Fruit fly (Drosophila melanogaster) whole organism, embryonic: ENCODE data around the gene alpha-Est1.

ENCODE experiments used
- Abd-B ChIP-seq: fragments of 200-800 bp; sonication (Bioruptor generic); optimal IDR thresholded peaks from 2 replicates; lab custom pipeline; 2018; ENCODE audit warnings: missing biosample characterization, mild to moderate bottlenecking, missing genetic modification characterization, moderate library complexity
- Awh ChIP-seq: fragments of 200-800 bp; sonication (Bioruptor generic); IDR thresholded peaks from 2 replicates; pipeline ENCODE4, ENCODE4 v1.3.6; 2022; ENCODE audit warnings: missing biosample characterization, missing genetic modification characterization
- BEAF-32 ChIP-seq: fragments of 200-800 bp; sonication (Bioruptor generic); optimal IDR thresholded peaks from 3 replicates; lab custom pipeline; 2017; ENCODE audit warnings: missing biosample characterization, missing genetic modification characterization, mild to moderate bottlenecking, moderate library complexity, missing genetic modification reagents
- CG10654 ChIP-seq: fragments of 200-800 bp; sonication (Bioruptor generic); optimal IDR thresholded peaks from 2 replicates; lab custom pipeline; 2016; ENCODE audit warnings: missing biosample characterization, missing genetic modification characterization
- CG12769 ChIP-seq: fragments of 200-800 bp; sonication (Bioruptor generic); optimal IDR thresholded peaks from 2 replicates; lab custom pipeline; 2019; ENCODE audit warnings: missing biosample characterization, mild to moderate bottlenecking, missing genetic modification characterization, moderate library complexity
- CG12942 ChIP-seq: fragments of 200-800 bp; sonication (Bioruptor generic); optimal IDR thresholded peaks from 3 replicates; lab custom pipeline; 2016; ENCODE audit warnings: missing biosample characterization, missing genetic modification characterization
- CG13624 ChIP-seq: fragments of 200-800 bp; sonication (Bioruptor generic); optimal IDR thresholded peaks from 2 replicates; lab custom pipeline; 2016; ENCODE audit warnings: missing biosample characterization, missing genetic modification characterization
- CG15479 ChIP-seq: fragments of 200-800 bp; sonication (Bioruptor generic); optimal IDR thresholded peaks from 3 replicates; lab custom pipeline; 2019; ENCODE audit warnings: missing biosample characterization, mild to moderate bottlenecking, missing genetic modification characterization, moderate library complexity
- CG15514 ChIP-seq: fragments of 200-800 bp; sonication (Bioruptor generic); optimal IDR thresholded peaks from 3 replicates; lab custom pipeline; 2017; ENCODE audit warnings: missing biosample characterization, missing genetic modification characterization, mild to moderate bottlenecking, moderate library complexity, missing genetic modification reagents
- CG17568 ChIP-seq: fragments of 200-800 bp; sonication (Bioruptor generic); optimal IDR thresholded peaks from 2 replicates; lab custom pipeline; 2018; ENCODE audit warnings: missing biosample characterization, mild to moderate bottlenecking, missing genetic modification characterization, moderate library complexity
- CG2199 ChIP-seq: fragments of 200-800 bp; sonication (Bioruptor generic); IDR thresholded peaks from 3 replicates; pipeline ENCODE4 v1.3.6; 2022; ENCODE audit warnings: missing biosample characterization, missing genetic modification characterization
- CG30020 ChIP-seq: fragments of 200-800 bp; optimal IDR thresholded peaks from 2 replicates; lab custom pipeline; 2019; ENCODE audit warnings: missing biosample characterization, mild to moderate bottlenecking, missing genetic modification characterization, moderate library complexity
- CG31224 ChIP-seq: fragments of 200-800 bp; sonication (Bioruptor generic); IDR thresholded peaks from 2 replicates; pipeline ENCODE4 v1.3.6; 2022; ENCODE audit warnings: missing biosample characterization, missing genetic modification characterization
- CG31365 ChIP-seq: fragments of 200-800 bp; sonication (Bioruptor generic); optimal IDR thresholded peaks from 2 replicates; lab custom pipeline; 2018; ENCODE audit warnings: missing biosample characterization, mild to moderate bottlenecking, missing genetic modification characterization
- CG3995 ChIP-seq: fragments of 200-800 bp; sonication (Bioruptor generic); optimal IDR thresholded peaks from 3 replicates; lab custom pipeline; 2016; ENCODE audit warnings: missing biosample characterization, missing genetic modification characterization
- CG6175 ChIP-seq: fragments of 200-800 bp; sonication (Bioruptor generic); IDR thresholded peaks from 3 replicates; pipeline ENCODE4 v1.3.6; 2022; ENCODE audit warnings: missing biosample characterization, missing genetic modification characterization
- CG8765 ChIP-seq: fragments of 200-800 bp; sonication (Bioruptor generic); IDR thresholded peaks from 2 replicates; pipeline ENCODE4 v1.3.6; 2022; ENCODE audit warnings: missing biosample characterization, missing genetic modification characterization
- CG9727 ChIP-seq: fragments of 200-800 bp; sonication (Bioruptor generic); optimal IDR thresholded peaks from 3 replicates; lab custom pipeline; 2017; ENCODE audit warnings: missing biosample characterization, mild to moderate bottlenecking, missing genetic modification characterization
- CG9876 ChIP-seq: fragments of 200-800 bp; sonication (Bioruptor generic); optimal IDR thresholded peaks from 2 replicates; lab custom pipeline; 2016; ENCODE audit warnings: missing biosample characterization, missing genetic modification characterization
- CTCF ChIP-seq: fragments of 200-800 bp; sonication (Bioruptor generic); optimal IDR thresholded peaks from 2 replicates; lab custom pipeline; 2017; ENCODE audit warnings: missing biosample characterization, mild to moderate bottlenecking, missing genetic modification characterization, moderate library complexity
- Dek ChIP-seq: fragments of 200-800 bp; sonication (Bioruptor generic); optimal IDR thresholded peaks from 3 replicates; lab custom pipeline; 2019; ENCODE audit warnings: missing biosample characterization, mild to moderate bottlenecking, missing genetic modification characterization, moderate library complexity
- E2f2 ChIP-seq: fragments of 200-800 bp; sonication (Bioruptor generic); IDR thresholded peaks from 2 replicates; pipeline ENCODE4 v1.3.6; 2022; ENCODE audit warnings: missing biosample characterization, missing genetic modification characterization
- Fer3 ChIP-seq: fragments of 200-800 bp; sonication (Bioruptor generic); optimal IDR thresholded peaks from 2 replicates; lab custom pipeline; 2018; ENCODE audit warnings: missing biosample characterization, mild to moderate bottlenecking, missing genetic modification characterization, moderate library complexity
- HmgD ChIP-seq: fragments of 200-800 bp; sonication (Bioruptor generic); optimal IDR thresholded peaks from 3 replicates; lab custom pipeline; 2016; ENCODE audit warnings: missing biosample characterization, missing genetic modification characterization
- Hr78 ChIP-seq, 2 experiments: fragments of 200-800 bp in 1 of 2; fragments of >200 bp in 1 of 2; sonication (Bioruptor generic) in 1 of 2; optimal IDR thresholded peaks; 2 replicates each; lab custom pipeline; 2017 to 2019; ENCODE audit warnings: missing biosample characterization in 2 of 2, missing genetic modification characterization in 2 of 2, mild to moderate bottlenecking in 1 of 2, moderate library complexity in 1 of 2
- Lhr ChIP-seq: fragments of 200-800 bp; sonication (Bioruptor generic); optimal IDR thresholded peaks from 3 replicates; lab custom pipeline; 2017; ENCODE audit warnings: mild to moderate bottlenecking, missing biosample characterization, missing genetic modification reagents, missing genetic modification characterization
- Lim3 ChIP-seq: fragments of 200-800 bp; sonication (Bioruptor generic); IDR thresholded peaks from 2 replicates; pipeline ENCODE4 v1.3.6; 2022; ENCODE audit warnings: missing biosample characterization, missing genetic modification characterization
- Nf-YA ChIP-seq: fragments of 200-800 bp; sonication (Bioruptor generic); IDR thresholded peaks from 2 replicates; pipeline ENCODE4 v1.3.6; 2022; ENCODE audit warnings: missing biosample characterization, missing genetic modification characterization
- Sin3A ChIP-seq: fragments of >200 bp; optimal IDR thresholded peaks from 2 replicates; lab custom pipeline; 2018
- Sox102F ChIP-seq: fragments of 200-800 bp; sonication (Bioruptor generic); optimal IDR thresholded peaks from 2 replicates; lab custom pipeline; 2018; ENCODE audit warnings: missing biosample characterization, mild to moderate bottlenecking, missing genetic modification characterization, moderate library complexity
- YL-1 ChIP-seq: fragments of 200-800 bp; sonication (Bioruptor generic); optimal IDR thresholded peaks from 3 replicates; lab custom pipeline; 2017; ENCODE audit warnings: missing biosample characterization, mild to moderate bottlenecking, missing genetic modification characterization
- ara ChIP-seq: fragments of 200-800 bp; sonication (Bioruptor generic); IDR thresholded peaks from 2 replicates; pipeline ENCODE4 v1.3.6; 2022; ENCODE audit warnings: missing biosample characterization, missing genetic modification characterization
- chm ChIP-seq: fragments of 200-800 bp; sonication (Bioruptor generic); IDR thresholded peaks from 2 replicates; pipeline ENCODE4 v1.3.6; 2022; ENCODE audit warnings: missing biosample characterization, missing genetic modification characterization
- cwo ChIP-seq: fragments of 200-800 bp; sonication (Bioruptor generic); optimal IDR thresholded peaks from 3 replicates; lab custom pipeline; 2017; ENCODE audit warnings: missing biosample characterization, missing genetic modification characterization, mild to moderate bottlenecking, moderate library complexity, missing genetic modification reagents
- disco-r ChIP-seq: fragments of 200-800 bp; sonication (Bioruptor generic); optimal IDR thresholded peaks from 2 replicates; lab custom pipeline; 2016; ENCODE audit warnings: missing biosample characterization, missing genetic modification characterization
- dpn ChIP-seq, 2 experiments: fragments of 200-800 bp; sonication (Bioruptor generic); optimal IDR thresholded peaks; 3 replicates each; lab custom pipeline; 2016; ENCODE audit warnings: missing biosample characterization in 2 of 2, missing genetic modification characterization in 2 of 2
- insv ChIP-seq, 2 experiments: fragments of 200-800 bp; sonication (Bioruptor generic); optimal IDR thresholded peaks; 3 replicates each; lab custom pipeline; 2016 to 2018; ENCODE audit warnings: missing biosample characterization in 2 of 2, missing genetic modification characterization in 2 of 2
- kah ChIP-seq: fragments of 200-800 bp; sonication (Bioruptor generic); optimal IDR thresholded peaks from 2 replicates; lab custom pipeline; 2018; ENCODE audit warnings: missing biosample characterization, mild to moderate bottlenecking, missing genetic modification characterization
- ken ChIP-seq: fragments of 200-800 bp; sonication (Bioruptor generic); IDR thresholded peaks from 3 replicates; pipeline ENCODE4 v1.3.6; 2022; ENCODE audit warnings: missing biosample characterization, missing genetic modification characterization
- nerfin-1 ChIP-seq: fragments of 200-800 bp; sonication (Bioruptor generic); optimal IDR thresholded peaks from 3 replicates; lab custom pipeline; 2019; ENCODE audit warnings: missing biosample characterization, mild to moderate bottlenecking, missing genetic modification characterization, moderate library complexity
- pros ChIP-seq: fragments of 200-800 bp; sonication (Bioruptor generic); optimal IDR thresholded peaks from 3 replicates; lab custom pipeline; 2019; ENCODE audit warnings: missing biosample characterization, mild to moderate bottlenecking, missing genetic modification characterization, moderate library complexity
- pzg ChIP-seq: fragments of 200-800 bp; sonication (Bioruptor generic); optimal IDR thresholded peaks from 3 replicates; lab custom pipeline; 2018; ENCODE audit warnings: missing biosample characterization, mild to moderate bottlenecking, missing genetic modification characterization, moderate library complexity
- sens ChIP-seq: fragments of 200-800 bp; sonication (Bioruptor generic); peaks from one replicate; lab custom pipeline; 2016; ENCODE audit warnings: missing biosample characterization, missing genetic modification characterization
- ssp ChIP-seq: fragments of 200-800 bp; sonication (Bioruptor generic); IDR thresholded peaks from 2 replicates; pipeline ENCODE4 v1.3.6; 2022; ENCODE audit warnings: missing biosample characterization, missing genetic modification characterization
- stwl ChIP-seq: fragments of 200-800 bp; sonication (Bioruptor generic); optimal IDR thresholded peaks from 3 replicates; lab custom pipeline; 2018; ENCODE audit warnings: missing biosample characterization, mild to moderate bottlenecking, missing genetic modification characterization, moderate library complexity
- trh ChIP-seq: fragments of 200-800 bp; sonication (Bioruptor generic); optimal IDR thresholded peaks from 2 replicates; lab custom pipeline; 2016; ENCODE audit warnings: missing biosample characterization, missing genetic modification characterization
- unpg ChIP-seq: fragments of 200-800 bp; sonication (Bioruptor generic); optimal IDR thresholded peaks from 3 replicates; lab custom pipeline; 2018; ENCODE audit warnings: missing biosample characterization, mild to moderate bottlenecking, missing genetic modification characterization, moderate library complexity
- wek ChIP-seq: fragments of 200-800 bp; sonication (Bioruptor generic); optimal IDR thresholded peaks from 3 replicates; lab custom pipeline; 2018; ENCODE audit warnings: missing biosample characterization, mild to moderate bottlenecking, missing genetic modification characterization, moderate library complexity

The alpha-Est1 gene

DNA sequence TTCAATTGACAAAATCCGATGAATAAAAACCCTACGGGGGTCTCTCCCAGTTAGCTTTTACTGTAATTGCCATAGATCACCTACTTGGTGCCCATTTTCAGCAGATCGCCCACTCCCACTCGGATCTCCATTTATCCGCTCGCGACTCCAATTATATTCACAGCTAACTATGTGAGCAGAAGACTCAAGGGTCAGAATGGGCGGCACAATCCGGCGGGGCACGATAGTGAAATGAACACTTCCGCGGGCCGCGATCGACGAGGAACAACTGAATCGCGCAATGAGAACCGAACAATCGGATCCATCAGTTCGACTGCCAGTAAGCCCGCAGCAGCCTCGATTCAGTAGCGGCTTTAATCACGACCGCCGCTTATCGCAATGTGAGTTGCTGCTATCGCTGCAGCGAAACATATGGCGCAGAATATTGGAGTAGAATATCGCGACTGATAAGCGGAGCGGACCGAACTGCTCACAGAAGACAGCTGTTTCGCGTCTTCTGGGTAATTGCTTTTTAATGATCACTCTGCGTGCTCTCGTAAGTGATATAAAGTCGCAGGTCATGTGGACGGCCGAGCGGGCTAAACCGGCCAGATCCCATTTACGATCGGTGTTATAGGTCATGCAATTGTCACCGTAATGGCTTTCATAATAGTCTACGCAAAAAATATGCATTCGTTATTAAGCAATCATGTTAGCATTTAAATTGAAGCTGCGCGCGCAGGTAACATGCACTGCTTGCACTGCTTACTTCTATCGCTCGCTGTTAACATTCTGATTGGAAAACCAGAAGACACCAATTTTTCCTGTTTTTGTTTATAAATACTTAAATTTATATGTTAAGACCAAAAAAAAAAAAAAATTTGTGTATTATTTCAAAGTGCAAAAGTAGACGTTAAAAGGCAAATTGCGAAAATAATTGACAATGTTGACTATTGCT lies at the start of gene alpha-Est1 (continued):
- TF ChIP-seq CG2199 (0 out of 3 replicates have a peak, but pooled peaks have one; percentile 16), CG9876 (GFP tag; lab: Kevin White, UChicago) (no peak), nerfin-1 (tag; lab: Kevin White, UChicago) (no peak), CG8765 (GFP tag; lab: Robert Waterston, UW) (no peak), stwl (tag; lab: Kevin White, UChicago) (peak; percentile 69), pros (GFP tag; lab: Kevin White, UChicago) (no peak), CG10654 (GFP tag; lab: Kevin White, UChicago) (no peak), CG15479 (peak; percentile 39), E2f2 (GFP tag; lab: Robert Waterston, UW) (peak; percentile 63), sens (peak; percentile 26), CG9727 (GFP tag; lab: Kevin White, UChicago) (no peak), Nf-YA (GFP tag; lab: Robert Waterston, UW) (no peak), kah (GFP tag; lab: Kevin White, UChicago) (no peak), Sin3A (lab: Kevin White, UChicago) (no peak), CG15514 (no peak), dpn (GFP tag; optimal IDR thresholded peaks at IDR 0.05; lab: Kevin White, UChicago) (no peak), CTCF (GFP tag; lab: Kevin White, UChicago) (no peak), YL-1 (GFP tag; lab: Kevin White, UChicago) (no peak), Awh (GFP tag; lab: Robert Waterston, UW) (no peak), insv (GFP tag; optimal IDR thresholded peaks at IDR 0.05; lab: Kevin White, UChicago) (peak in 1 of 2 experiments; percentile 88), Dek (no peak), CG6175 (GFP tag; lab: Robert Waterston, UW) (0 out of 3 replicates have a peak, but pooled peaks have one; percentile 33), wek (no peak), ssp (no peak), Lhr (no peak), disco-r (GFP tag; lab: Kevin White, UChicago) (no peak), CG31224 (GFP tag; lab: Robert Waterston, UW) (0 out of 2 replicates have a peak, but pooled peaks have one; percentile 6), CG17568 (GFP tag; lab: Kevin White, UChicago) (no peak), BEAF-32 (no peak), CG3995 (GFP tag; lab: Kevin White, UChicago) (peak; percentile 32), CG12942 (GFP tag; lab: Kevin White, UChicago) (no peak), HmgD (GFP tag; lab: Kevin White, UChicago) (no peak), Abd-B (GFP tag; lab: Kevin White, UChicago) (no peak), Sox102F (GFP tag; lab: Kevin White, UChicago) (no peak), ara (GFP tag; lab: Robert Waterston, UW) (no peak), ken (0 out of 3 replicates have a peak, but pooled peaks have one; percentile 22), cwo (GFP tag; lab: Kevin White, UChicago) (no peak), Fer3 (tag; lab: Kevin White, UChicago) (no peak), CG12769 (tag; lab: Kevin White, UChicago) (no peak), CG13624 (no peak), pzg (GFP tag; lab: Kevin White, UChicago) (no peak), unpg (GFP tag; lab: Kevin White, UChicago) (no peak), Lim3 (no peak), trh (GFP tag; lab: Kevin White, UChicago) (no peak), chm (no peak), CG31365 (tag; lab: Kevin White, UChicago) (peak; percentile 89), CG30020 (tag; lab: Kevin White, UChicago) (no peak), Hr78 (GFP tag; optimal IDR thresholded peaks at IDR 0.05; lab: Kevin White, UChicago) (peak in 1 of 2 experiments; percentile 15)
